Fruit fly (Drosophila melanogaster): Measurements from ENCODE around the gene verm.

The verm gene

DNA sequence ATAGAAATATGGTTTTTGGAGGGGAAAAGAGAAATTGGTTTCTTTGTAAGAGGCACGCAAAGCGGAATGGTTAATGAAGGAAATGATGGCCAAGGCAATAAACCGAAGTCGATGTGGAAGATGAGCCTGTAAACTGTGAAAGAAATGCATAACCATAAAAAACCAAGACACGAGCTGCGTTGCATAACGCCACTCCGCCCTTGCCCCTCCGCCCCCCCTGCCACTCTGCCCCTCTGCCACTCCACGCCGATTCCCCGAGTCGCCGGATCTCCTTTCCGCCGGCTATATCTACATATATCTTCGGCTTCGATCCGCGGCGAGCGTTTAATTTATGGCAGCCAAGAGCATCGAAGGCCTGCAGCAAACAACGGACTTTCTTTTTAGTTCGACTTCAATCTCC, 3.6 kb upstream of the verm start (continued):
- TF ChIP-seq CG17186 (GFP tag; optimal IDR thresholded peaks at IDR 0.05) (no peak), abd-A (tag; optimal IDR thresholded peaks at IDR 0.05) (peak; percentile 82)

DNA sequence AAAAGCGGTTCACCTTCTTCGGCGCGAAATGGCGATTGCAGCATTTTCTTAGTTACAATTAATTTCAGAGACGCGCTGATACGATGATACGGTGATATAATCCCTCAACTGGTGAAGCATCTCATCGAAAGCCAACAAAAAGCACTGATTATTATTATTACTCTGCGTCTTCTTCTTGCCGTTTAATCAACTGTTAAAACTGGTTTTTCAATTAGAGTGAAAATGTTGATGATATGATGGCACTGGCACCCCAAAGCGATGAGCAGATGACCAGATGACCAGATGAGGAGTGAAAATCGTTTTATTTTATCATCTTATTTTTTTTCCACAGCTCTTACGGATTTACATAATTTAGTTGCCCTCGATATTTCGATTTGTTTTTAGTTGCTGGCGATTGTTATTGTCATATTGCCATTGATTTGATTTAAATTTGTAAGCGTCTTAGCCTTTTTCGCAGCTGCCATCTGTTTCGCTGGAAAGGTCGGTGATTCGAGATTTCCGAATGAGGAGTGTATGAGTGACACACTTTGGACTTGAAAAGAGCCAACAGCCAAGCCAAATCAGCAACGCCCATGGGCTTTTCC, 2.4 kb upstream of the verm start:
- TF ChIP-seq CG10321 (GFP tag; IDR thresholded peaks at IDR 0.05), result no peak
- TF ChIP-seq disco-r (GFP tag; optimal IDR thresholded peaks at IDR 0.05), result no peak
- TF ChIP-seq CG6272 (GFP tag; IDR thresholded peaks at IDR 0.05), result no peak
- no peak for TF ChIP-seq odd (GFP tag; optimal IDR thresholded peaks at IDR 0.05)
- TF ChIP-seq danr (GFP tag; IDR thresholded peaks at IDR 0.05), result no peak
- TF ChIP-seq CG15479 (GFP tag; optimal IDR thresholded peaks at IDR 0.05), result no peak
- peak; percentile 22 for TF ChIP-seq CG17385 (GFP tag; optimal IDR thresholded peaks at IDR 0.05)
- TF ChIP-seq bcd (GFP tag; optimal IDR thresholded peaks at IDR 0.05), result no peak
- TF ChIP-seq abd-A (tag; optimal IDR thresholded peaks at IDR 0.05), result peak; percentile 91
- no peak for TF ChIP-seq Dp (GFP tag; optimal IDR thresholded peaks at IDR 0.05)
- peak; percentile 53 for TF ChIP-seq oc (tag; optimal IDR thresholded peaks at IDR 0.05)
- TF ChIP-seq pros (GFP tag; optimal IDR thresholded peaks at IDR 0.05), result peak; percentile 80
- peak; percentile 49; the same call in 1 of the 2 replicates for TF ChIP-seq vvl (GFP tag; IDR thresholded peaks at IDR 0.05)
- no peak for TF ChIP-seq CG8089 (GFP tag; optimal IDR thresholded peaks at IDR 0.05)
- no peak for TF ChIP-seq CG3847 (GFP tag; IDR thresholded peaks at IDR 0.05)
- no peak for TF ChIP-seq Nf-YC (tag; optimal IDR thresholded peaks at IDR 0.05)
- peak; percentile 96 for TF ChIP-seq Awh (GFP tag; IDR thresholded peaks at IDR 0.05)
- peak; percentile 10 for TF ChIP-seq sd (tag; optimal IDR thresholded peaks at IDR 0.05)
- TF ChIP-seq Dfd (GFP tag; optimal IDR thresholded peaks at IDR 0.05), result no peak
- peak in 1 of 2 experiments; percentile 38 for TF ChIP-seq Pdp1 (GFP tag; optimal IDR thresholded peaks at IDR 0.05)
- peak; percentile 15 for TF ChIP-seq sqz (GFP tag; optimal IDR thresholded peaks at IDR 0.05)
- no peak for TF ChIP-seq CG6254 (GFP tag; optimal IDR thresholded peaks at IDR 0.05)
- no peak for TF ChIP-seq bowl (GFP tag; IDR thresholded peaks at IDR 0.05)
- TF ChIP-seq chinmo (GFP tag; IDR thresholded peaks at IDR 0.05; ENCODE audit: partially characterized antibody), result 0 out of 4 replicates have a peak, but pooled peaks have one; percentile 73
- no peak for TF ChIP-seq Rfx (GFP tag; IDR thresholded peaks at IDR 0.05)
- TF ChIP-seq CG7372 (GFP tag; IDR thresholded peaks at IDR 0.05), result 0 out of 2 replicates have a peak, but pooled peaks have one; percentile 3
- TF ChIP-seq CG10366 (GFP tag; IDR thresholded peaks at IDR 0.05), result no peak
- no peak for TF ChIP-seq CG4707 (GFP tag; optimal IDR thresholded peaks at IDR 0.05)
- no peak for TF ChIP-seq Mrtf (GFP tag; IDR thresholded peaks at IDR 0.05)

DNA sequence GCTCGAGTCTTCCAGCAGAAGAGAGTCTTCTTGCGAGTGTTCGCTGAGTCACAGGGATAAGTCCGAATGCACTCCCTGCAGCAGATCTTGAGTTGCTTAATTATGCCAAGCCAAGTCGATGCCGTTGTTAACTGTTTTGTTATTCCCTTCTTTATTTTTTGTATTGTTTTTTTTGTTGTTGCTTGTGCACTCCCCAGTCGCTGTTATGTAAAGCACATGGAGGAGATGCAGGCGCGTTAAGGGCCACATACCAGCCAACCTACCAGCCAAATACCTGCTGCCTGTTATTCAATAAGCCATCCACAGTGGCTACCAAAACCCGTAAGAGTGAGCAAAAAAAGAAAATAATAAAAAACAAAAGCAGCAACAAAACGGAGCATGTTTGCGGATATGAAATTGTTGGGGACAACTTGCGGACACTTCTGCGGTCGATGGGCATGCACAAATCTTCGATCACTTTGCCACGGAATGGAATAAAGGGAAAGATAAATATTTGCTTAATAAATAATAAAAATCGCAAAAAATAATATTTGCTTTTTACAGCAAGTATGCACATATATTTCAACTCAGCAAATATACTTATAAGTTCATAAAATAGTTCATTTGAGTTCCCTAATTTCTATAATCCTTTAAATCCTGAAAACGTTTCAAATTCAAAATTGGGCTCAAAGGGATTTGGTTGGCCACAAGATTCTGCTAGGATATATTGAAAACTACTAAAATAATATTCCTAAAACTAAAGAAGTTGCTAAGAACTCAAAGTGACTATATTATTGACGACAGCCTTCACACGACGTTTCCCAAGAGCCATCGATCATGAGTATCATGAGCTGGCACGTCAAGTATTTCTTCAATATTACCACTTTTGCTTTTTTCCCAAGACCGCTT, 1.3 kb upstream of the verm start:
- peak; percentile 43 for TF ChIP-seq nom (GFP tag; optimal IDR thresholded peaks at IDR 0.05)
- TF ChIP-seq Pdp1 (GFP tag; optimal IDR thresholded peaks at IDR 0.05), result peak in 1 of 2 experiments; percentile 42
- peak; percentile 35 for TF ChIP-seq sd (tag; optimal IDR thresholded peaks at IDR 0.05)
- peak; percentile 32 for TF ChIP-seq Med (GFP tag)
- TF ChIP-seq Blimp-1 (GFP tag; optimal IDR thresholded peaks at IDR 0.05), result no peak
- peak; percentile 5 for TF ChIP-seq oc (tag; optimal IDR thresholded peaks at IDR 0.05)
- no peak for TF ChIP-seq PHDP (tag; optimal IDR thresholded peaks at IDR 0.05)

Data from whole organism, embryonic.